Fruit fly (Drosophila melanogaster) Kc167 (cell line): ENCODE measurements around the gene CG3225.

Experiments used
- Myc ChIP-seq: fragments of >200 bp; optimal IDR thresholded peaks from 2 replicates; lab custom pipeline; 2017; ENCODE audit warnings: missing external identifiers
- Sin3A ChIP-seq: fragments of >200 bp; optimal IDR thresholded peaks from 2 replicates; lab custom pipeline; 2018; ENCODE audit warnings: missing external identifiers
- h ChIP-seq: fragments of >200 bp; optimal IDR thresholded peaks from 3 replicates; lab custom pipeline; 2018; ENCODE audit warnings: missing external identifiers
- insv ChIP-seq: fragments of >200 bp; optimal IDR thresholded peaks from 3 replicates; lab custom pipeline; 2018; ENCODE audit warnings: missing external identifiers
- psq ChIP-seq: fragments of >200 bp; optimal IDR thresholded peaks from 2 replicates; lab custom pipeline; 2017; ENCODE audit warnings: missing external identifiers
- ttk ChIP-seq: sonication (Bioruptor generic); optimal IDR thresholded peaks from 2 replicates; lab custom pipeline; 2017; ENCODE audit warnings: missing external identifiers

CG3225 gene

dm6 chr2L:4812261-4813022, 5.6 kb downstream of the CG3225 start, which contains the start of gene CG15629:
TSS of gene CG15629 (plus strand) at chr2L:4813009.
- TF ChIP-seq h (lab: Kevin White, UChicago): no peak
- TF ChIP-seq Myc (lab: Kevin White, UChicago): no peak
- TF ChIP-seq ttk: no peak
- no peak for TF ChIP-seq Sin3A (lab: Kevin White, UChicago)
- no peak for TF ChIP-seq insv (lab: Kevin White, UChicago)

DNA sequence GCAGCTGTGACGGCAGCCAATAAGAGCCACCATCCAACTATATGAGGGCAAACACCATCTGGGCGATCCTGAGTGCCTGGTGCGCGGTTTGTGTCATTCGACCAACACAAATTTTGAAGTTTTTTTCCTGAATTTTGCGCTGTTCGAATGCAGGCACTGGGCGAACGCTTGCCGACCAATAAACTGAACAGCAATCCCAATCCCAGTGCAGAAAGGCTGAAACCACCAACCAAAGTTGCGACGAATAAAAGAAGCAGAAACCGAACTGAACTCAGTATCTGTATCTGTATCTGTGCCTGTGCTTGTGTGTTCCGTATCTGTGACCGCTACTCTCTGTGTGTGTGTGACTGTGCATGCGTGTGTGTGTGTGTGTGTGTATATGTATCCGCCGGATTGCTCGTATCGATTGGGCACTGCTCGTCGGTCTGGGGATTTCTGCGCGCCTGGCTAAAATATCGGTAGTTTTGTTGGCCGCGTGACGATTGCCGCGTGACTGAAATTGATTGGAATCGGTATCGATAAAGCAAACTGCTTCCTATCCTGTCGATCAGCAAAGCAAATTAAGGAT, 6.5 kb downstream of the CG3225 start:
- TF ChIP-seq Myc (lab: Kevin White, UChicago): no peak
- TF ChIP-seq insv (lab: Kevin White, UChicago): no peak
- no peak for TF ChIP-seq psq (lab: Kevin White, UChicago)
- TF ChIP-seq h (lab: Kevin White, UChicago): no peak
- no peak for TF ChIP-seq ttk
- TF ChIP-seq Sin3A (lab: Kevin White, UChicago): no peak

DNA sequence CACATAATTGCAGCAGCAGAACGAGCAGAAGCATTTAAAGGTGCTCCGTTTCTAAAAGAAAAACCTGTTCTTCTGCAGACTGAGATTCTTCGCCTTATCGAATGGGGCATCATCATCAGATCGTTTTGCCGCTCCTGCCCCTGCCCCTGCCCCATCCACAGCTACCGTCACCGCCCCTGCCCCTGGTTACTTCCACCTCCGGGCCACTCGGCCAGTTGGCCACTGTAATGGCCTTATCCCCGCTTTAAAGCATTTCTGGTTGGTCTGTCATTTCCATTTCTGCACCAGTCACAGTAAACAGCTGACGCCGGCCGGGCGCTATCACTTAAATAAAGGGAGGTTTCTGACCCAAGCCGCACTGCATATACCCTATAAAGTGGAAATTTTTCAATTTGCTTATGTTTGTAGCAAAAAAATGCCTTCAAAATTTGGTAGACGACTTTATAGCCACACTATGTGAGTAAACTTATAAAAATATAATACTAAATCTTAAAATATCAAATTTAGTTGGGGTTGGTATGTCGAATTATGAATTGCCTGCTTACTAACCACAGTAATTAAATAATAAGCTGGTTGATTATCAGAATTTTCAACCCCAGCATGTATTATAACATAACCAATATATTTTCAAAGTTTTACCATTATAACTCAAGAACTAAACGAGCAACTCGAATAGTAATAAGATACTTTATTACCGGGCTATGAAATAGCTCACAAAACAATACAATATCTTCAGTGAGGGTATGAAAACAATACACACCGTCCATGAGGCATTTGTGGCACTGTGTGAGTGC, 7.2 kb downstream of the CG3225 start:
- TF ChIP-seq Myc (lab: Kevin White, UChicago): no peak
- no peak for TF ChIP-seq insv (lab: Kevin White, UChicago)
- TF ChIP-seq ttk: no peak
- no peak for TF ChIP-seq psq (lab: Kevin White, UChicago)
- TF ChIP-seq h (lab: Kevin White, UChicago): no peak
- TF ChIP-seq Sin3A (lab: Kevin White, UChicago): no peak

DNA sequence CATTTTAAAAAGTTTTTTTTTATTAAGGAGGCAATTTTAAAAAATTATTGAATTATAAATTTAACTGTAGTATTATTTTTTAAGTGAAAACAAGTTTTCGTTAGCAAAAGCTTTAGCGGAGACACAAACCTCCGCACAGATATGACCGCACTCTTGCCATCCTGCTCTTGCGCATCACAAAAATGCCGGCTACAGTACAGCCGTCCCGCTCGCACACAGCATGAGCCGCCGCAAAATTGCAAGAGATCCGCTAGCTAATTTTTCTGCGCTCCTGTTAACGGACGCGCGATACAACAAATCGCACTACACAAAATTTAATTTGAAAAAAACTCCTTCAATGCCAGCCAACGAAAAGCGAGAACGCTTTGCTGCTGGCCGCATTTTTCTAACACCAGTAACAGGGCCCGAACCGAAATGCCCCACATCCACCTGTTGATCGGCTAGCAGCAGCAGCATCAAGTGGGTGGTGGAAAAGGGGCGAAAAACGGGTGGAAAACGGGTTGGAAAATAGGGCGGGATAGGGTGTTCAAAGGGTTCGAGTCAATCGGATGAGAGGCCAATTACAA, 7.9 kb downstream of the CG3225 start:
- TF ChIP-seq insv (lab: Kevin White, UChicago) (no peak), ttk (no peak), h (lab: Kevin White, UChicago) (no peak), psq (lab: Kevin White, UChicago) (no peak), Sin3A (lab: Kevin White, UChicago) (no peak), Myc (lab: Kevin White, UChicago) (no peak)

DNA sequence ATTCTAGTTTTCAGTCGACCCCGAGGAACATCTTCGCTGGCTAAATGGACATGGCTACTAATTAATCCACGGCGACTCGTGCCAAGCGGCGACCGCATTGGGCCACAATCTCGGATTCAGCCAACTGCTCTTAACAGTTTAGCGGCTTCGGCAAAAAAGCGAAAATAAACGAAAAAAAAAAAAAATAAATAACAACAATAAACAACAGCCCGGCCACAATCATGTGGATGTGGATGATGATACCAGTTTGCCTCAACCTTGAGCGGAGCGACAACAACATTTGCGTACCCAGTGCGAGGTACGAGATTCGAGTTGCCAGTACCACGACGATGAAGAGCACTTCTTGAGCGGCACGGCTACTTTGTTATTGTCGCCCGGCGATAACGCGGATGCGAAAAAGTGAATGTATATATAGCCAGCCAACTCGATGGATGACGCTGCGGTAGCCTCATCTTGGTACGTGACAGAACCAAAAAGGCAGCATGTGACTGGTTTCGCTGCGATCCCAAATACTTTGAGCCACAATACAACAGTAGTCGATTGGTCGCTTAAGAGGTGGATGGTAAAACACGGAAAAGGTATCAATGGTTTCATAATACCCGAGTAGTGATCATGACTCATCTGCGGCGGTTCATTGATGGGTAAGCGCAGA, 10.0 kb downstream of the CG3225 start:
- TF ChIP-seq psq (lab: Kevin White, UChicago): no peak
- TF ChIP-seq Sin3A (lab: Kevin White, UChicago): no peak
- no peak for TF ChIP-seq h (lab: Kevin White, UChicago)
- no peak for TF ChIP-seq ttk
- no peak for TF ChIP-seq Myc (lab: Kevin White, UChicago)
- no peak for TF ChIP-seq insv (lab: Kevin White, UChicago)

dm6 chr2L:4806109-4806508, 11.9 kb downstream of the CG3225 start:
- TF ChIP-seq Sin3A (lab: Kevin White, UChicago) (no peak), psq (lab: Kevin White, UChicago) (no peak), Myc (lab: Kevin White, UChicago) (no peak), ttk (no peak), h (lab: Kevin White, UChicago) (no peak), insv (lab: Kevin White, UChicago) (no peak)

DNA sequence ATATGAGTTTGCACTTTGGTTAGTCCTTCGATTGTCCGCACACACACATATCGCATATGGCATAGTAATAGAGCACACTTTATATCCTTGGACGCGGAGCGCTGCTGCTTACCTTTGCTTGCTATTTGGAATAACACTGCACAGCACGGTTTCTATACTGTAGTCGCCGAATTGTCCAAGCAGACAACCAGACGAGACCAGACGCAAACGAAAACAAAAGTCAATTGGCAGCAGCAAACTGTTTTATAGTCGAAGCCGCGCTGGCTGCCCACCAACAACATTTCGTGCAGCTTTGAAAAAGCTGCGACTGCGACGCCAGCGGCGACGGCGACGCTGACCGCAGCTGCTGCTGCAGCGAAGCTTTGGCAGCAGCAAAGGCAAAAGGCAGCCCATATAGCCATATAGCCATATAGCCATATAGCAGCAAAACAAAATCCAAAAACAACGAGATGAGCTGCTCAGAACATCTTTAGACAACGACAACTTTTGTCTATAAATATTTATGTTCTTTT, 16.3 kb downstream of the CG3225 start, which contains the start of gene slf:
slf (minus strand) TSS at position 219 of the 512 bp plus-strand sequence.
- no peak for TF ChIP-seq Sin3A (lab: Kevin White, UChicago)

dm6 chr2L:4800033-4800432, 18.0 kb downstream of the CG3225 start:
- no peak for TF ChIP-seq psq (lab: Kevin White, UChicago)
- TF ChIP-seq Myc (lab: Kevin White, UChicago): no peak
- TF ChIP-seq h (lab: Kevin White, UChicago): no peak
- no peak for TF ChIP-seq ttk

DNA sequence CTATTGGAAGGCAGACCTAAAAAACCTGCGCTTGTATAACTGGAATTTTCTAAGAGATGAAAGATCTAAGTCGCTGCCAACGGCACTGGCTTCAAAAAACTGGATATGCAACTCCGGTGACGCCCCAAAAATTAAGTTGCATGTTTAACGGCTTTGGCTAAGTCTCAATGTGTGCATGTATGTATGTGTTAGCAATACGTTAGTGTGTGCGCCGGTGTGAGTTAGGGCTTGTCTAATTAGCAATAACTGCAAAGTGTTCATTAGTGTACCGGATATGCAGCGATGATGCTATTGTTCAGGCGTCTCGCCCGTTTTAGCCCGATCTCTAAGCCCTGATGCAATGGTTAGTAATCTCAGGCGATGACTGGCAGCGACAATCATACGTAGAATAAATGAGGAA, 19.2 kb downstream of the CG3225 start:
- TF ChIP-seq h (lab: Kevin White, UChicago): no peak
- TF ChIP-seq ttk: no peak
- TF ChIP-seq insv (lab: Kevin White, UChicago): no peak
- no peak for TF ChIP-seq psq (lab: Kevin White, UChicago)
- TF ChIP-seq Myc (lab: Kevin White, UChicago): no peak
- no peak for TF ChIP-seq Sin3A (lab: Kevin White, UChicago)

DNA sequence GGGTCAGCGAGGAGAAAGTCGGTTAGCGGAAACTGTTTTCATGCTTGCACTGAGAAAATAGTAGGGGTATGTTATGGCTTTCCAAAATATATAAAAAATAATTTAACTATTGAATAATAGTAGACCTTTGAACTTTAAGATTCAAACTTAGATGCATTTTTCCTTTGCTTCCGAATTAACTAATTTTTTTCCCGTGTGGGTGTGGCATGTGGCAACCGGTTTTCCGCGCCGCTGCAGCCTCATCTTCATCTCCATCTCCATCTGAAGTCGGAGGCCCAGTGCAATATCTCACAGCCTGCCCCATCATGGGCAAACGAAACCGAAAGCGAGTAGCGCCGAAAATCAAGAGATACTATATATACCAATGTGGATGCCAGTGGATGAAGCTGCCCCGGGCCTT, 20.4 kb downstream of the CG3225 start:
- TF ChIP-seq Myc (lab: Kevin White, UChicago) (no peak), ttk (no peak), insv (lab: Kevin White, UChicago) (no peak), h (lab: Kevin White, UChicago) (no peak), Sin3A (lab: Kevin White, UChicago) (no peak), psq (lab: Kevin White, UChicago) (no peak)

DNA sequence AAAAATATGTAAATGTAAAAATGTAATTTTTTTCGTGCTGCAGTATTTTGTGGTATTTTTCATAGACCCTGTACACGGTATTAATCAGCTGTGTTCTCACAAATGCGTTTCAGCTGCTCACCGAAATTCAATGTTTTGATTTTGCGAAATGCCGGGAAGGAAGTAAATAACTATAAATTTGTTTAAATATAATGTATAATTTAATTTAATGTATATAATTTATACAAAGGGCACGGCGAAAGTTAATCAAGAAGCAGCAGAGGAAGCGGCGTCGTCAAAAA, 23.6 kb downstream of the CG3225 start, which contains the start of gene CG3294:
CG3294 (plus strand) TSS at position 26 of the 281 bp plus-strand sequence.
- TF ChIP-seq psq (lab: Kevin White, UChicago): no peak
- TF ChIP-seq h (lab: Kevin White, UChicago): no peak
- TF ChIP-seq Sin3A (lab: Kevin White, UChicago): no peak
- no peak for TF ChIP-seq ttk
- no peak for TF ChIP-seq insv (lab: Kevin White, UChicago)
- no peak for TF ChIP-seq Myc (lab: Kevin White, UChicago)
